Fruit fly (Drosophila melanogaster) whole organism, pupa: ENCODE measurements around the gene Cpr72Eb.

Experiments used
- CG32121 ChIP-seq: fragments of 200-800 bp; sonication (Bioruptor generic); IDR thresholded peaks from 2 replicates; pipeline ENCODE4 v1.3.6; 2022; ENCODE audit warnings: missing biosample characterization, missing genetic modification characterization
- CG8301 ChIP-seq: fragments of 200-800 bp; sonication (Bioruptor generic); optimal IDR thresholded peaks from 2 replicates; lab custom pipeline; 2018; ENCODE audit warnings: missing biosample characterization, mild to moderate bottlenecking, missing genetic modification characterization

DNA sequence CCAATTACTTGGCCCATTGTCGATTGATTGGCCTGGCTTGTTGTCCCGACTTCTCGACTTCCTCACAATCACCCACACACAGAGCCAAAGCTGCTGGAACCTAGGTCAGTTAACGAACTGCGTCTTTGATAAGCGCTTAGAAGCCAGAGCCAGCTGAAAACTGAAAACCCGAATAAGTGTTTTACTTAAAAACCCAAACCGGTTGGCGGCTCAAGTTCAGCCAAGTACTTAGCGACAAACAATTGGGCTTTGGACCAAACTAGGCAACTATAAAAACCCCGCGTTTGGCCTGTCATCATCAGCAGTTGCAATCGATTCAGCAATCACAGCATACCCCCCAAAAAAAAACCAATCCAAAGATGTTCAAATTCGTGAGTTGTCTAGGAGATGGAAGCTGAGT lies 41.3 kb upstream of the Cpr72Eb start, which contains the start of gene CG13059:
- TF ChIP-seq CG32121 (GFP tag; lab: Robert Waterston, UW) (no peak), CG8301 (no peak)
